Fruit fly (Drosophila melanogaster) whole organism, embryonic: ENCODE results near the gene Pgant7.

Experiments used
- Adf1 ChIP-seq: fragments of 200-800 bp; sonication (Bioruptor generic); IDR thresholded peaks from 2 replicates; pipeline ENCODE4 v1.3.6; 2022; ENCODE audit warnings: missing biosample characterization, missing genetic modification characterization
- Asciz ChIP-seq: fragments of 200-800 bp; sonication (Bioruptor generic); optimal IDR thresholded peaks from 2 replicates; lab custom pipeline; 2017; ENCODE audit warnings: missing biosample characterization, mild to moderate bottlenecking, missing genetic modification characterization, missing genetic modification reagents
- CG10366 ChIP-seq: fragments of 200-800 bp; sonication (Bioruptor generic); IDR thresholded peaks from 2 replicates; pipeline ENCODE4 v1.3.6; 2022; ENCODE audit warnings: missing biosample characterization, missing genetic modification characterization
- CG10462 ChIP-seq: fragments of 200-800 bp; sonication (Bioruptor generic); optimal IDR thresholded peaks from 2 replicates; lab custom pipeline; 2016; ENCODE audit warnings: missing biosample characterization, missing genetic modification characterization
- CG10654 ChIP-seq: fragments of 200-800 bp; sonication (Bioruptor generic); optimal IDR thresholded peaks from 2 replicates; lab custom pipeline; 2016; ENCODE audit warnings: missing biosample characterization, missing genetic modification characterization
- CG11695 ChIP-seq: fragments of 200-800 bp; sonication (Bioruptor generic); IDR thresholded peaks from 3 replicates; pipeline ENCODE4 v1.3.6; 2022; ENCODE audit warnings: missing biosample characterization, missing genetic modification characterization
- CG15479 ChIP-seq: fragments of 200-800 bp; sonication (Bioruptor generic); optimal IDR thresholded peaks from 3 replicates; lab custom pipeline; 2019; ENCODE audit warnings: missing biosample characterization, mild to moderate bottlenecking, missing genetic modification characterization, moderate library complexity
- CG1603 ChIP-seq: fragments of 200-800 bp; sonication (Bioruptor generic); optimal IDR thresholded peaks from 2 replicates; lab custom pipeline; 2019; ENCODE audit warnings: missing biosample characterization, mild to moderate bottlenecking, missing genetic modification characterization, moderate library complexity
- CG16779 ChIP-seq: fragments of 200-800 bp; sonication (Bioruptor generic); IDR thresholded peaks from 2 replicates; pipeline ENCODE4 v1.3.6; 2022; ENCODE audit warnings: missing biosample characterization, missing genetic modification characterization
- CG17385 ChIP-seq: fragments of 200-800 bp; sonication (Bioruptor generic); optimal IDR thresholded peaks from 3 replicates; lab custom pipeline; 2018; ENCODE audit warnings: missing biosample characterization, mild to moderate bottlenecking, missing genetic modification characterization
- CG17829 ChIP-seq: fragments of 200-800 bp; optimal IDR thresholded peaks from 2 replicates; lab custom pipeline; 2019; ENCODE audit warnings: missing biosample characterization, mild to moderate bottlenecking, missing genetic modification characterization, moderate library complexity
- CG18262 ChIP-seq: fragments of 200-800 bp; optimal IDR thresholded peaks from 3 replicates; lab custom pipeline; 2019; ENCODE audit warnings: missing biosample characterization, mild to moderate bottlenecking, missing genetic modification characterization, moderate library complexity
- CG18476 ChIP-seq: fragments of 200-800 bp; sonication (Bioruptor generic); optimal IDR thresholded peaks from 2 replicates; lab custom pipeline; 2016; ENCODE audit warnings: missing biosample characterization, mild to moderate bottlenecking, missing genetic modification characterization
- CG2678 ChIP-seq: fragments of 200-800 bp; sonication (Bioruptor generic); optimal IDR thresholded peaks from 3 replicates; lab custom pipeline; 2019; ENCODE audit warnings: missing biosample characterization, mild to moderate bottlenecking, missing genetic modification characterization, moderate library complexity
- CG30431 ChIP-seq: fragments of 200-800 bp; sonication (Bioruptor generic); optimal IDR thresholded peaks from 2 replicates; lab custom pipeline; 2017; ENCODE audit warnings: missing biosample characterization, missing genetic modification characterization
- CG32532 ChIP-seq: fragments of 200-800 bp; sonication (Bioruptor generic); IDR thresholded peaks from 2 replicates; pipeline ENCODE4 v1.3.6; 2022; ENCODE audit warnings: missing biosample characterization, missing genetic modification characterization
- CG3281 ChIP-seq: fragments of 200-800 bp; sonication (Bioruptor generic); optimal IDR thresholded peaks from 3 replicates; lab custom pipeline; 2017; ENCODE audit warnings: missing biosample characterization, mild to moderate bottlenecking, missing genetic modification characterization
- CG4820 ChIP-seq: fragments of 200-800 bp; sonication (Bioruptor generic); optimal IDR thresholded peaks from 3 replicates; lab custom pipeline; 2016; ENCODE audit warnings: missing biosample characterization, missing genetic modification characterization
- CG5180 ChIP-seq: fragments of 200-800 bp; sonication (Bioruptor generic); optimal IDR thresholded peaks from 3 replicates; lab custom pipeline; 2017; ENCODE audit warnings: missing biosample characterization, missing genetic modification characterization, mild to moderate bottlenecking, moderate library complexity, missing genetic modification reagents
- CG6654 ChIP-seq: fragments of 200-800 bp; sonication (Bioruptor generic); optimal IDR thresholded peaks from 2 replicates; lab custom pipeline; 2017; ENCODE audit warnings: missing biosample characterization, mild to moderate bottlenecking, missing genetic modification characterization
- CG7372 ChIP-seq: fragments of 200-800 bp; sonication (Bioruptor generic); IDR thresholded peaks from 2 replicates; pipeline ENCODE4 v1.3.6; 2022; ENCODE audit warnings: missing biosample characterization, missing genetic modification characterization
- CG7786 ChIP-seq: fragments of 200-800 bp; sonication (Bioruptor generic); optimal IDR thresholded peaks from 2 replicates; lab custom pipeline; 2016; ENCODE audit warnings: missing biosample characterization, missing genetic modification characterization
- CG8359 ChIP-seq: fragments of 200-800 bp; sonication (Bioruptor generic); optimal IDR thresholded peaks from 2 replicates; lab custom pipeline; 2017; ENCODE audit warnings: missing biosample characterization, mild to moderate bottlenecking, missing genetic modification characterization, borderline replicate concordance
- CG8924 ChIP-seq: fragments of 200-800 bp; optimal IDR thresholded peaks from 3 replicates; lab custom pipeline; 2019; ENCODE audit warnings: missing biosample characterization, mild to moderate bottlenecking, missing genetic modification characterization, moderate library complexity
- D ChIP-seq, 2 experiments: fragments of 200-800 bp in 1 of 2; fragments of >200 bp in 1 of 2; sonication (Bioruptor generic) in 1 of 2; optimal IDR thresholded peaks; 2 replicates in 1 of 2; 3 replicates in 1 of 2; lab custom pipeline; 2017; ENCODE audit warnings: mild to moderate bottlenecking in 1 of 2, missing biosample characterization in 1 of 2, missing genetic modification characterization in 1 of 2, missing genetic modification reagents in 1 of 2
- D19A ChIP-seq: fragments of 200-800 bp; optimal IDR thresholded peaks from 3 replicates; lab custom pipeline; 2019; ENCODE audit warnings: missing biosample characterization, mild to moderate bottlenecking, missing genetic modification characterization, moderate library complexity
- Elba2 ChIP-seq: fragments of 200-800 bp; sonication (Bioruptor generic); optimal IDR thresholded peaks from 3 replicates; lab custom pipeline; 2016; ENCODE audit warnings: missing biosample characterization, missing genetic modification characterization
- Fer1 ChIP-seq: fragments of 200-800 bp; sonication (Bioruptor generic); optimal IDR thresholded peaks from 2 replicates; lab custom pipeline; 2017; ENCODE audit warnings: missing biosample characterization, mild to moderate bottlenecking, missing genetic modification characterization
- H2.0 ChIP-seq: fragments of 200-800 bp; sonication (Bioruptor generic); IDR thresholded peaks from 2 replicates; pipeline ENCODE4 v1.3.6; 2022; ENCODE audit warnings: missing biosample characterization, missing genetic modification characterization
- Hmr ChIP-seq: fragments of 200-800 bp; sonication (Bioruptor generic); optimal IDR thresholded peaks from 3 replicates; lab custom pipeline; 2017; ENCODE audit warnings: mild to moderate bottlenecking, missing biosample characterization, missing genetic modification reagents, missing genetic modification characterization
- Lhr ChIP-seq: fragments of 200-800 bp; sonication (Bioruptor generic); optimal IDR thresholded peaks from 3 replicates; lab custom pipeline; 2017; ENCODE audit warnings: mild to moderate bottlenecking, missing biosample characterization, missing genetic modification reagents, missing genetic modification characterization
- Nf-YB ChIP-seq: fragments of 200-800 bp; sonication (Bioruptor generic); optimal IDR thresholded peaks from 3 replicates; lab custom pipeline; 2019; ENCODE audit warnings: missing biosample characterization, mild to moderate bottlenecking, missing genetic modification characterization, moderate library complexity
- Ravus ChIP-seq: fragments of 200-800 bp; sonication (Bioruptor generic); IDR thresholded peaks from 2 replicates; pipeline ENCODE4 v1.3.6; 2022; ENCODE audit warnings: missing biosample characterization, missing genetic modification characterization
- Sox100B ChIP-seq: fragments of 200-800 bp; sonication (Bioruptor generic); optimal IDR thresholded peaks from 3 replicates; lab custom pipeline; 2018; ENCODE audit warnings: missing biosample characterization, mild to moderate bottlenecking, missing genetic modification characterization
- Sox102F ChIP-seq: fragments of 200-800 bp; sonication (Bioruptor generic); optimal IDR thresholded peaks from 2 replicates; lab custom pipeline; 2018; ENCODE audit warnings: missing biosample characterization, mild to moderate bottlenecking, missing genetic modification characterization, moderate library complexity
- Sry-δ ChIP-seq: fragments of 200-800 bp; sonication (Bioruptor generic); optimal IDR thresholded peaks from 2 replicates; lab custom pipeline; 2016; ENCODE audit warnings: missing biosample characterization, missing genetic modification characterization
- chm ChIP-seq: fragments of 200-800 bp; sonication (Bioruptor generic); IDR thresholded peaks from 2 replicates; pipeline ENCODE4 v1.3.6; 2022; ENCODE audit warnings: missing biosample characterization, missing genetic modification characterization
- dmrt99B ChIP-seq: fragments of 200-800 bp; sonication (Bioruptor generic); optimal IDR thresholded peaks from 2 replicates; lab custom pipeline; 2018; ENCODE audit warnings: missing biosample characterization, mild to moderate bottlenecking, missing genetic modification characterization, moderate library complexity
- fd102C ChIP-seq: fragments of 200-800 bp; sonication (Bioruptor generic); optimal IDR thresholded peaks from 2 replicates; lab custom pipeline; 2018; ENCODE audit warnings: missing biosample characterization, mild to moderate bottlenecking, missing genetic modification characterization, moderate library complexity
- gcm ChIP-seq: fragments of 200-800 bp; sonication (Bioruptor generic); optimal IDR thresholded peaks from 2 replicates; lab custom pipeline; 2019; ENCODE audit warnings: missing biosample characterization, mild to moderate bottlenecking, missing genetic modification characterization, moderate library complexity
- lmd ChIP-seq: fragments of 200-800 bp; sonication (Bioruptor generic); IDR thresholded peaks from 2 replicates; pipeline ENCODE4 v1.3.6; 2022; ENCODE audit warnings: missing biosample characterization, missing genetic modification characterization
- mld ChIP-seq: fragments of 200-800 bp; sonication (Bioruptor generic); IDR thresholded peaks from 3 replicates; pipeline ENCODE4 v1.3.6; 2022; ENCODE audit warnings: missing biosample characterization, missing genetic modification characterization; ENCODE audit not compliant: partially characterized antibody
- peb ChIP-seq: fragments of 200-800 bp; sonication (Bioruptor generic); IDR thresholded peaks from 2 replicates; pipeline ENCODE4 v1.3.6; 2022; ENCODE audit warnings: missing biosample characterization, missing genetic modification characterization
- repo ChIP-seq: fragments of 200-800 bp; sonication (Bioruptor generic); optimal IDR thresholded peaks from 2 replicates; lab custom pipeline; 2016; ENCODE audit warnings: missing biosample characterization, missing genetic modification characterization
- sug ChIP-seq: fragments of 200-800 bp; optimal IDR thresholded peaks from 2 replicates; lab custom pipeline; 2019; ENCODE audit warnings: missing biosample characterization, mild to moderate bottlenecking, missing genetic modification characterization, moderate library complexity
- vfl ChIP-seq: fragments of 200-800 bp; sonication (Bioruptor generic); optimal IDR thresholded peaks from 2 replicates; lab custom pipeline; 2016; ENCODE audit warnings: missing biosample characterization, missing genetic modification characterization
- vvl ChIP-seq: fragments of 200-800 bp; sonication (Bioruptor generic); IDR thresholded peaks from 2 replicates; pipeline ENCODE4 v1.3.6; 2022; ENCODE audit warnings: missing biosample characterization, missing genetic modification characterization
- z ChIP-seq: fragments of 200-800 bp; sonication (Bioruptor generic); IDR thresholded peaks from 3 replicates; pipeline ENCODE4 v1.3.6; 2022; ENCODE audit warnings: missing biosample characterization, missing genetic modification characterization
- zf30C ChIP-seq: fragments of 200-800 bp; sonication (Bioruptor generic); optimal IDR thresholded peaks from 3 replicates; lab custom pipeline; 2018; ENCODE audit warnings: missing biosample characterization, mild to moderate bottlenecking, missing genetic modification characterization

Gene Pgant7

dm6 chrX:18524594-18525266, 24.9 kb upstream of the Pgant7 start (continued):
- peak; percentile 26 for TF ChIP-seq Sox102F (GFP tag; lab: Kevin White, UChicago)
- TF ChIP-seq CG10654 (GFP tag; lab: Kevin White, UChicago): no peak
- TF ChIP-seq CG10462: peak; percentile 7
- no peak for TF ChIP-seq repo (GFP tag; lab: Kevin White, UChicago)
- TF ChIP-seq CG32532 (GFP tag; lab: Robert Waterston, UW): 0 out of 2 replicates have a peak, but pooled peaks have one; percentile 8
- TF ChIP-seq Elba2 (GFP tag; lab: Kevin White, UChicago): no peak
- TF ChIP-seq CG30431 (GFP tag; lab: Kevin White, UChicago): peak; percentile 32
- no peak for TF ChIP-seq Lhr (GFP tag; lab: Kevin White, UChicago)
- TF ChIP-seq CG16779 (GFP tag; lab: Robert Waterston, UW): no peak
- peak; percentile 9 for TF ChIP-seq Hmr
- peak; percentile 53 for TF ChIP-seq dmrt99B (tag; lab: Kevin White, UChicago)
- TF ChIP-seq CG17829 (tag; lab: Kevin White, UChicago): peak; percentile 59
- no peak for TF ChIP-seq chm (GFP tag; lab: Robert Waterston, UW)
- no peak for TF ChIP-seq H2.0
- no peak for TF ChIP-seq Adf1 (GFP tag; lab: Robert Waterston, UW)
- peak; percentile 55 for TF ChIP-seq Asciz (GFP tag; lab: Kevin White, UChicago)
- TF ChIP-seq CG5180 (GFP tag; lab: Kevin White, UChicago): peak; percentile 17
- peak; percentile 34; the same call in 1 of the 2 replicates for TF ChIP-seq lmd (GFP tag; lab: Robert Waterston, UW)
- TF ChIP-seq CG15479 (GFP tag; lab: Kevin White, UChicago): no peak
- TF ChIP-seq D (optimal IDR thresholded peaks at IDR 0.05; lab: Kevin White, UChicago): no peak
- peak; percentile 64 for TF ChIP-seq D (GFP tag; optimal IDR thresholded peaks at IDR 0.05; lab: Kevin White, UChicago)
- TF ChIP-seq Fer1: peak; percentile 54
- TF ChIP-seq CG18476 (GFP tag; lab: Kevin White, UChicago): peak; percentile 10
- peak; percentile 57 for TF ChIP-seq CG8924 (tag; lab: Kevin White, UChicago)
- no peak for TF ChIP-seq fd102C
- TF ChIP-seq D19A (tag; lab: Kevin White, UChicago): peak; percentile 59
- TF ChIP-seq CG10366: no peak; the same call in 1 of the 2 replicates
- peak; percentile 45; the same call in 1 of the 3 replicates for TF ChIP-seq z (GFP tag; lab: Robert Waterston, UW)
- peak; percentile 82 for TF ChIP-seq CG18262
- TF ChIP-seq CG6654 (GFP tag; lab: Kevin White, UChicago): peak; percentile 5
- TF ChIP-seq Sry-δ (GFP tag; lab: Kevin White, UChicago): no peak
- TF ChIP-seq zf30C (GFP tag; lab: Kevin White, UChicago): no peak
- TF ChIP-seq sug (tag; lab: Kevin White, UChicago): peak; percentile 43
- TF ChIP-seq CG4820: peak; percentile 43
- TF ChIP-seq CG3281 (GFP tag; lab: Kevin White, UChicago): peak; percentile 53
- TF ChIP-seq CG2678: peak; percentile 67
- 0 out of 3 replicates have a peak, but pooled peaks have one; percentile 49 for TF ChIP-seq CG11695 (GFP tag; lab: Robert Waterston, UW)
- TF ChIP-seq mld (GFP tag; lab: Robert Waterston, UW): no peak
- TF ChIP-seq CG17385: peak; percentile 7
- peak; percentile 40 for TF ChIP-seq CG8359 (GFP tag; lab: Kevin White, UChicago)
- no peak for TF ChIP-seq CG7372
- TF ChIP-seq vvl (GFP tag; lab: Robert Waterston, UW): peak; percentile 23; the same call in 1 of the 2 replicates
- TF ChIP-seq gcm (GFP tag; lab: Kevin White, UChicago): peak; percentile 24
- no peak for TF ChIP-seq vfl (GFP tag; lab: Kevin White, UChicago)
- peak; percentile 3 for TF ChIP-seq CG1603 (tag; lab: Kevin White, UChicago)
- TF ChIP-seq Sox100B (GFP tag; lab: Kevin White, UChicago): peak; percentile 67
- no peak for TF ChIP-seq Ravus (GFP tag; lab: Robert Waterston, UW)
- peak; percentile 10 for TF ChIP-seq Nf-YB (GFP tag; lab: Kevin White, UChicago)
- no peak for TF ChIP-seq peb (GFP tag; lab: Robert Waterston, UW)
- TF ChIP-seq CG7786: no peak
